Worm (Caenorhabditis elegans) whole organism, L2 larva: ENCODE data around the gene cky-1.

Experiments used
- blmp-1 ChIP-seq: sonication (generic microtip); optimal IDR thresholded peaks from 2 replicates; lab custom pipeline; 2017; ENCODE audit warnings: missing genetic modification characterization, mild to moderate bottlenecking, missing compliant biosample characterization, antibody characterized with exemption, moderate library complexity; ENCODE audit not compliant: insufficient read depth
- fos-1 ChIP-seq: fragments of 150-350 bp; optimal IDR thresholded peaks from 2 replicates; lab custom pipeline; 2014; ENCODE audit warnings: missing biosample characterization, missing genetic modification characterization
- lin-39 ChIP-seq: fragments of 150-350 bp; optimal IDR thresholded peaks from 2 replicates; lab custom pipeline; 2014; ENCODE audit warnings: missing biosample characterization, missing genetic modification reagents, missing genetic modification characterization
- mdl-1 ChIP-seq, 2 experiments: fragments of 150-350 bp in 1 of 2; sonication (generic microtip) in 1 of 2; optimal IDR thresholded peaks; 2 replicates each; lab custom pipeline; 2017; ENCODE audit warnings: missing biosample characterization in 2 of 2, missing genetic modification characterization in 2 of 2
- nhr-237 ChIP-seq: fragments of 150-350 bp; optimal IDR thresholded peaks from 2 replicates; lab custom pipeline; 2014; ENCODE audit warnings: missing biosample characterization, missing genetic modification characterization
- unc-62 ChIP-seq: fragments of 150-350 bp; optimal IDR thresholded peaks from 2 replicates; lab custom pipeline; 2014; ENCODE audit warnings: missing biosample characterization, missing genetic modification reagents, missing genetic modification characterization
- zag-1 ChIP-seq: fragments of 150-350 bp; optimal IDR thresholded peaks from 2 replicates; lab custom pipeline; 2014; ENCODE audit warnings: missing biosample characterization, missing genetic modification characterization
- ztf-1 ChIP-seq: fragments of 200-800 bp; sonication (Bioruptor generic); conservative IDR thresholded peaks from 2 replicates; pipeline ENCODE4 v1.3.6; 2022; ENCODE audit warnings: missing genetic modification characterization, missing compliant biosample characterization

DNA sequence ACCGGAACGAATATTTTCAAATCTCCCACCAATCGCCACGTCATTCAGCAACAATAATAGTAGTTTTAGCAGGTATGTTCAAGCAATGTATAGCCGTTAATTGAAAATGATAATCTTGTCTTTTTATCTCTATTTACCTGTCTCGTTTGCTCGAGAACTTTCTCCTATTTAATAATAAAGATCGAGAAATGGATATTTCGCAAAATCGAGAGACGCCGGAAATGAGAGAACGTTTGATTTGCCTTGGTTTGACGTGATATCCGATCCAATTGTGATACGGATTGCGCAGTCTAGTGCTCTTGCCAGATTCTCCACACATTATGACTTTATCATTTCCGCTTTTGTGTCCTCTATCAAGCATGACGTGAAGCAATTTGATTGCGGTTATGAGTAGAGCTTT is 37.3 kb downstream of the cky-1 start:
- TF ChIP-seq lin-39 (no peak), mdl-1 (tag; optimal IDR thresholded peaks at IDR 0.05; lab: Kevin White, UChicago) (no peak), unc-62 (GFP tag; lab: Kevin White, UChicago) (no peak), ztf-1 (GFP tag; lab: Robert Waterston, UW) (no peak), fos-1 (no peak), nhr-237 (no peak), blmp-1 (no peak), zag-1 (tag; lab: Kevin White, UChicago) (no peak)
